Fruit fly (Drosophila melanogaster) whole organism, embryonic: ENCODE data around the gene CG34179.

ENCODE experiments used
- Abd-B ChIP-seq: fragments of 200-800 bp; sonication (Bioruptor generic); optimal IDR thresholded peaks from 2 replicates; lab custom pipeline; 2018; ENCODE audit warnings: missing biosample characterization, mild to moderate bottlenecking, missing genetic modification characterization, moderate library complexity
- Bdp1 ChIP-seq: fragments of 200-800 bp; sonication (Bioruptor generic); optimal IDR thresholded peaks from 3 replicates; lab custom pipeline; 2016; ENCODE audit warnings: missing biosample characterization, missing genetic modification characterization
- Blimp-1 ChIP-seq: fragments of 200-800 bp; sonication (Bioruptor generic); optimal IDR thresholded peaks from 3 replicates; lab custom pipeline; 2018; ENCODE audit warnings: missing biosample characterization, missing genetic modification characterization, mild to moderate bottlenecking, moderate library complexity, missing genetic modification reagents
- CG10321 ChIP-seq: fragments of 200-800 bp; sonication (Bioruptor generic); IDR thresholded peaks from 2 replicates; pipeline ENCODE4 v1.3.6; 2022; ENCODE audit warnings: missing biosample characterization, missing genetic modification characterization
- CG10366 ChIP-seq: fragments of 200-800 bp; sonication (Bioruptor generic); IDR thresholded peaks from 2 replicates; pipeline ENCODE4 v1.3.6; 2022; ENCODE audit warnings: missing biosample characterization, missing genetic modification characterization
- CG10543 ChIP-seq: fragments of 200-800 bp; sonication (Bioruptor generic); optimal IDR thresholded peaks from 3 replicates; lab custom pipeline; 2017; ENCODE audit warnings: missing biosample characterization, mild to moderate bottlenecking, missing genetic modification characterization, moderate library complexity
- CG11085 ChIP-seq: fragments of 200-800 bp; sonication (Bioruptor generic); IDR thresholded peaks from 2 replicates; pipeline ENCODE4 v1.3.6; 2022; ENCODE audit warnings: missing biosample characterization, missing genetic modification characterization
- CG11696 ChIP-seq: fragments of 200-800 bp; sonication (Bioruptor generic); IDR thresholded peaks from 2 replicates; pipeline ENCODE4 v1.3.6; 2022; ENCODE audit warnings: missing biosample characterization, missing genetic modification characterization
- CG12236 ChIP-seq: fragments of 200-800 bp; sonication (Bioruptor generic); optimal IDR thresholded peaks from 2 replicates; lab custom pipeline; 2016; ENCODE audit warnings: missing biosample characterization, missing genetic modification characterization
- CG12744 ChIP-seq: fragments of 200-800 bp; sonication (Bioruptor generic); optimal IDR thresholded peaks from 2 replicates; lab custom pipeline; 2016; ENCODE audit warnings: missing biosample characterization, missing genetic modification characterization
- CG14014 ChIP-seq: fragments of 200-800 bp; sonication (Bioruptor generic); IDR thresholded peaks from 2 replicates; pipeline ENCODE4 v1.3.6; 2022; ENCODE audit warnings: missing biosample characterization, missing genetic modification characterization
- CG14965 ChIP-seq: fragments of 200-800 bp; sonication (Bioruptor generic); optimal IDR thresholded peaks from 2 replicates; lab custom pipeline; 2016; ENCODE audit warnings: missing biosample characterization, missing genetic modification characterization, borderline replicate concordance
- CG15011 ChIP-seq: fragments of 200-800 bp; sonication (Bioruptor generic); optimal IDR thresholded peaks from 3 replicates; lab custom pipeline; 2018; ENCODE audit warnings: missing biosample characterization, mild to moderate bottlenecking, missing genetic modification characterization
- CG15073 ChIP-seq: fragments of 200-800 bp; sonication (Bioruptor generic); optimal IDR thresholded peaks from 2 replicates; lab custom pipeline; 2016; ENCODE audit warnings: missing biosample characterization, missing genetic modification characterization
- CG1647 ChIP-seq: fragments of 200-800 bp; sonication (Bioruptor generic); optimal IDR thresholded peaks from 3 replicates; lab custom pipeline; 2016; ENCODE audit warnings: missing biosample characterization, missing genetic modification characterization
- CG16815 ChIP-seq: fragments of 200-800 bp; sonication (Bioruptor generic); optimal IDR thresholded peaks from 3 replicates; lab custom pipeline; 2017; ENCODE audit warnings: missing biosample characterization, mild to moderate bottlenecking, missing genetic modification characterization
- CG2199 ChIP-seq: fragments of 200-800 bp; sonication (Bioruptor generic); IDR thresholded peaks from 3 replicates; pipeline ENCODE4 v1.3.6; 2022; ENCODE audit warnings: missing biosample characterization, missing genetic modification characterization
- CG31224 ChIP-seq: fragments of 200-800 bp; sonication (Bioruptor generic); IDR thresholded peaks from 2 replicates; pipeline ENCODE4 v1.3.6; 2022; ENCODE audit warnings: missing biosample characterization, missing genetic modification characterization
- CG31441 ChIP-seq: fragments of 200-800 bp; sonication (Bioruptor generic); IDR thresholded peaks from 2 replicates; pipeline ENCODE4 v1.3.6; 2022; ENCODE audit warnings: missing biosample characterization, missing genetic modification characterization
- CG43689 ChIP-seq: fragments of 200-800 bp; sonication (Bioruptor generic); IDR thresholded peaks from 2 replicates; pipeline ENCODE4 v1.3.6; 2022; ENCODE audit warnings: missing biosample characterization, missing genetic modification characterization
- CG4424 ChIP-seq: fragments of 200-800 bp; sonication (Bioruptor generic); optimal IDR thresholded peaks from 3 replicates; lab custom pipeline; 2016; ENCODE audit warnings: missing biosample characterization, missing genetic modification characterization
- CG6683 ChIP-seq: fragments of 200-800 bp; sonication (Bioruptor generic); optimal IDR thresholded peaks from 2 replicates; lab custom pipeline; 2017; ENCODE audit warnings: missing biosample characterization, mild to moderate bottlenecking, missing genetic modification characterization, missing genetic modification reagents
- CG7745 ChIP-seq: fragments of 200-800 bp; sonication (Bioruptor generic); optimal IDR thresholded peaks from 2 replicates; lab custom pipeline; 2018; ENCODE audit warnings: missing biosample characterization, mild to moderate bottlenecking, missing genetic modification characterization, moderate library complexity
- CG9215 ChIP-seq: fragments of 200-800 bp; sonication (Bioruptor generic); IDR thresholded peaks from 2 replicates; pipeline ENCODE4 v1.3.6; 2022; ENCODE audit warnings: missing biosample characterization, missing genetic modification characterization
- CHES-1-like ChIP-seq: fragments of 200-800 bp; sonication (Bioruptor generic); optimal IDR thresholded peaks from 2 replicates; lab custom pipeline; 2016; ENCODE audit warnings: missing biosample characterization, missing genetic modification characterization
- Hmr ChIP-seq: fragments of 200-800 bp; sonication (Bioruptor generic); optimal IDR thresholded peaks from 3 replicates; lab custom pipeline; 2017; ENCODE audit warnings: mild to moderate bottlenecking, missing biosample characterization, missing genetic modification reagents, missing genetic modification characterization
- Hr3 ChIP-seq: fragments of 200-800 bp; sonication (Bioruptor generic); optimal IDR thresholded peaks from 3 replicates; lab custom pipeline; 2016; ENCODE audit warnings: missing biosample characterization, missing genetic modification characterization
- Hr51 ChIP-seq, 2 experiments: fragments of 200-800 bp; sonication (Bioruptor generic); optimal IDR thresholded peaks; 2 replicates in 1 of 2; 3 replicates in 1 of 2; lab custom pipeline; 2016 to 2018; ENCODE audit warnings: missing biosample characterization in 2 of 2, missing genetic modification characterization in 2 of 2, mild to moderate bottlenecking in 1 of 2, moderate library complexity in 1 of 2
- MESR4 ChIP-seq: fragments of 200-800 bp; sonication (Bioruptor generic); optimal IDR thresholded peaks from 2 replicates; lab custom pipeline; 2018; ENCODE audit warnings: missing biosample characterization, mild to moderate bottlenecking, missing genetic modification characterization, moderate library complexity
- Nf-YC ChIP-seq: fragments of 200-800 bp; optimal IDR thresholded peaks from 3 replicates; lab custom pipeline; 2019; ENCODE audit warnings: missing biosample characterization, mild to moderate bottlenecking, missing genetic modification characterization, moderate library complexity
- Pdp1 ChIP-seq, 2 experiments: fragments of 200-800 bp; sonication (Bioruptor generic); optimal IDR thresholded peaks; 3 replicates each; lab custom pipeline; 2016; ENCODE audit warnings: missing biosample characterization in 2 of 2, missing genetic modification characterization in 2 of 2, mild to moderate bottlenecking in 1 of 2, moderate library complexity in 1 of 2
- Side ChIP-seq: fragments of 200-800 bp; sonication (Bioruptor generic); optimal IDR thresholded peaks from 2 replicates; lab custom pipeline; 2016; ENCODE audit warnings: missing biosample characterization, missing genetic modification characterization
- Sry-δ ChIP-seq: fragments of 200-800 bp; sonication (Bioruptor generic); optimal IDR thresholded peaks from 2 replicates; lab custom pipeline; 2016; ENCODE audit warnings: missing biosample characterization, missing genetic modification characterization
- TFAM ChIP-seq: fragments of 200-800 bp; sonication (Bioruptor generic); optimal IDR thresholded peaks from 2 replicates; lab custom pipeline; 2017; ENCODE audit warnings: missing biosample characterization, missing genetic modification characterization, inconsistent platforms
- aop ChIP-seq: fragments of 200-800 bp; sonication (Bioruptor generic); IDR thresholded peaks from 2 replicates; pipeline ENCODE4 v1.3.6; 2022; ENCODE audit warnings: missing biosample characterization, missing genetic modification characterization
- ase ChIP-seq: fragments of 200-800 bp; sonication (Bioruptor generic); IDR thresholded peaks from 3 replicates; pipeline ENCODE4 v1.3.6; 2022; ENCODE audit warnings: missing biosample characterization, missing genetic modification characterization
- bbx ChIP-seq: fragments of 200-800 bp; sonication (Bioruptor generic); IDR thresholded peaks from 2 replicates; pipeline ENCODE4 v1.3.6; 2022; ENCODE audit warnings: missing biosample characterization, missing genetic modification characterization; ENCODE audit not compliant: partially characterized antibody
- chn ChIP-seq: fragments of 200-800 bp; sonication (Bioruptor generic); optimal IDR thresholded peaks from 2 replicates; lab custom pipeline; 2016; ENCODE audit warnings: missing biosample characterization, missing genetic modification characterization
- corto ChIP-seq: fragments of 200-800 bp; sonication (Bioruptor generic); optimal IDR thresholded peaks from 2 replicates; lab custom pipeline; 2016; ENCODE audit warnings: missing biosample characterization, mild to moderate bottlenecking, missing genetic modification characterization, moderate library complexity
- crp ChIP-seq, 2 experiments: fragments of 200-800 bp; sonication (Bioruptor generic); optimal IDR thresholded peaks; 2 replicates in 1 of 2; 3 replicates in 1 of 2; lab custom pipeline; 2017; ENCODE audit warnings: missing biosample characterization in 2 of 2, missing genetic modification characterization in 2 of 2, mild to moderate bottlenecking in 1 of 2, moderate library complexity in 1 of 2
- dati ChIP-seq: fragments of 200-800 bp; sonication (Bioruptor generic); IDR thresholded peaks from 2 replicates; pipeline ENCODE4 v1.3.6; 2022; ENCODE audit warnings: missing biosample characterization, missing genetic modification characterization
- exex ChIP-seq: fragments of 200-800 bp; sonication (Bioruptor generic); optimal IDR thresholded peaks from 4 replicates; lab custom pipeline; 2018; ENCODE audit warnings: missing biosample characterization, mild to moderate bottlenecking, missing genetic modification characterization, moderate library complexity
- gcm2 ChIP-seq: fragments of 200-800 bp; sonication (Bioruptor generic); optimal IDR thresholded peaks from 2 replicates; lab custom pipeline; 2016; ENCODE audit warnings: missing biosample characterization, missing genetic modification characterization
- insv ChIP-seq, 2 experiments: fragments of 200-800 bp; sonication (Bioruptor generic); optimal IDR thresholded peaks; 3 replicates each; lab custom pipeline; 2016 to 2018; ENCODE audit warnings: missing biosample characterization in 2 of 2, missing genetic modification characterization in 2 of 2
- lab ChIP-seq: fragments of 200-800 bp; sonication (Bioruptor generic); optimal IDR thresholded peaks from 3 replicates; lab custom pipeline; 2017; ENCODE audit warnings: missing biosample characterization, missing genetic modification characterization, mild to moderate bottlenecking, moderate library complexity, missing genetic modification reagents
- nerfin-2 ChIP-seq: fragments of 200-800 bp; sonication (Bioruptor generic); IDR thresholded peaks from 2 replicates; pipeline ENCODE4 v1.3.6; 2022; ENCODE audit warnings: missing biosample characterization, missing genetic modification characterization; ENCODE audit not compliant: partially characterized antibody
- pros ChIP-seq: fragments of 200-800 bp; sonication (Bioruptor generic); optimal IDR thresholded peaks from 3 replicates; lab custom pipeline; 2019; ENCODE audit warnings: missing biosample characterization, mild to moderate bottlenecking, missing genetic modification characterization, moderate library complexity
- scrt ChIP-seq: fragments of 200-800 bp; sonication (Bioruptor generic); optimal IDR thresholded peaks from 2 replicates; lab custom pipeline; 2018; ENCODE audit warnings: missing biosample characterization, mild to moderate bottlenecking, missing genetic modification characterization, moderate library complexity
- tio ChIP-seq: fragments of 200-800 bp; sonication (Bioruptor generic); optimal IDR thresholded peaks from 2 replicates; lab custom pipeline; 2017; ENCODE audit warnings: missing biosample characterization, missing genetic modification characterization, inconsistent platforms
- twi ChIP-seq: fragments of 200-800 bp; optimal IDR thresholded peaks from 2 replicates; lab custom pipeline; 2019; ENCODE audit warnings: missing biosample characterization, mild to moderate bottlenecking, missing genetic modification characterization, moderate library complexity
- zfh1 ChIP-seq: fragments of 200-800 bp; sonication (Bioruptor generic); IDR thresholded peaks from 3 replicates; pipeline ENCODE4 v1.3.6; 2022; ENCODE audit warnings: missing biosample characterization, missing genetic modification characterization

CG34179 gene

DNA sequence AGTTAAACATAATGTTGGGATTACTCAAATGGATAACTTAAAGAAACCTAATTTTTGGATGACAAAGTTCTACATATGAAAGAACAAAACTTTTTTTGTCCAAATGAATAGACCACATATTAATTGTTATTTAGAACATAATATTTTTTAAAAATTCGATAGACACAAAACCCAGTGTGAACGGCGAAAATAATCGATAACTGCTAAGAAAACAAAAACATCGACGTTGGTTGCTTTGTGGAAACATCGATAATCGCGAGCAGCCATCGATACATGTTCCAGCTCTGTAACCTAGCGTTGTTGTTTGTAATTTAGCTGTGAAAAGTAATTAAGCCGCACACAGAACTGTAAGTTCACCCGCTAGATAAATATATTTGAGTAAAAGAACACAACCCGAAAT lies 2.1 kb upstream of the CG34179 start, which contains the start of gene CG9135 (continued):
- no peak for TF ChIP-seq CG6683 (GFP tag; lab: Kevin White, UChicago)
- no peak for TF ChIP-seq zfh1 (GFP tag; lab: Robert Waterston, UW)
- TF ChIP-seq CG31441 (GFP tag; lab: Robert Waterston, UW) = no peak
- peak in 1 of 2 experiments; percentile 19 for TF ChIP-seq crp (GFP tag; optimal IDR thresholded peaks at IDR 0.05; lab: Kevin White, UChicago)
- TF ChIP-seq Pdp1 (GFP tag; optimal IDR thresholded peaks at IDR 0.05; lab: Kevin White, UChicago) = no peak
- TF ChIP-seq Hmr (GFP tag; lab: Kevin White, UChicago) = no peak
- no peak for TF ChIP-seq CG16815 (GFP tag; lab: Kevin White, UChicago)
- no peak for TF ChIP-seq exex (tag; lab: Kevin White, UChicago)
- TF ChIP-seq corto (GFP tag; lab: Kevin White, UChicago) = no peak
- peak; percentile 32 for TF ChIP-seq MESR4 (GFP tag; lab: Kevin White, UChicago)
- TF ChIP-seq CG4424 (GFP tag; lab: Kevin White, UChicago) = no peak
- TF ChIP-seq twi (tag; lab: Kevin White, UChicago) = no peak
- no peak for TF ChIP-seq ase
- TF ChIP-seq CG10321 (GFP tag; lab: Robert Waterston, UW) = no peak
- no peak for TF ChIP-seq Side (GFP tag; lab: Kevin White, UChicago)
- TF ChIP-seq CG31224 (GFP tag; lab: Robert Waterston, UW) = no peak
- no peak for TF ChIP-seq CG15073 (GFP tag; lab: Kevin White, UChicago)
- TF ChIP-seq CG11696 = no peak
- no peak for TF ChIP-seq Blimp-1 (GFP tag; lab: Kevin White, UChicago)
- TF ChIP-seq CG1647 (GFP tag; lab: Kevin White, UChicago) = no peak
- no peak for TF ChIP-seq Hr3 (GFP tag; lab: Kevin White, UChicago)
- peak; percentile 100 for TF ChIP-seq bbx (GFP tag; lab: Robert Waterston, UW)
- no peak for TF ChIP-seq CG10366
- no peak for TF ChIP-seq CG12744 (GFP tag; lab: Kevin White, UChicago)
- TF ChIP-seq CHES-1-like (GFP tag; lab: Kevin White, UChicago) = no peak
- TF ChIP-seq tio (GFP tag; lab: Kevin White, UChicago) = no peak
- no peak for TF ChIP-seq CG11085 (GFP tag; lab: Robert Waterston, UW)
- no peak for TF ChIP-seq insv (GFP tag; optimal IDR thresholded peaks at IDR 0.05; lab: Kevin White, UChicago)
- no peak for TF ChIP-seq CG43689 (GFP tag; lab: Robert Waterston, UW)
- TF ChIP-seq dati (GFP tag; lab: Robert Waterston, UW) = no peak
- no peak for TF ChIP-seq CG15011 (GFP tag; lab: Kevin White, UChicago)
- no peak for TF ChIP-seq aop
- TF ChIP-seq Nf-YC (tag; lab: Kevin White, UChicago) = no peak
- no peak for TF ChIP-seq pros (GFP tag; lab: Kevin White, UChicago)
- peak; percentile 99 for TF ChIP-seq nerfin-2 (GFP tag; lab: Robert Waterston, UW)
- TF ChIP-seq scrt (GFP tag; lab: Kevin White, UChicago) = no peak
- TF ChIP-seq CG2199 = no peak
- no peak for TF ChIP-seq Bdp1 (GFP tag; lab: Kevin White, UChicago)
- no peak for TF ChIP-seq lab (GFP tag; lab: Kevin White, UChicago)
- TF ChIP-seq Hr51 (GFP tag; optimal IDR thresholded peaks at IDR 0.05; lab: Kevin White, UChicago) = no peak
- no peak for TF ChIP-seq CG9215 (GFP tag; lab: Robert Waterston, UW)
- no peak for TF ChIP-seq CG14965 (GFP tag; lab: Kevin White, UChicago)
- TF ChIP-seq CG12236 (GFP tag; lab: Kevin White, UChicago) = no peak
- no peak for TF ChIP-seq CG10543
- TF ChIP-seq Sry-δ (GFP tag; lab: Kevin White, UChicago) = peak; percentile 84
- no peak for TF ChIP-seq CG14014
- TF ChIP-seq gcm2 (GFP tag; lab: Kevin White, UChicago) = no peak
- no peak for TF ChIP-seq TFAM (GFP tag; lab: Kevin White, UChicago)
- TF ChIP-seq CG7745 (tag; lab: Kevin White, UChicago) = no peak
- no peak for TF ChIP-seq chn (GFP tag; lab: Kevin White, UChicago)
- TF ChIP-seq Abd-B (GFP tag; lab: Kevin White, UChicago) = no peak
